Worm (Caenorhabditis elegans) whole organism, L2 larva: ENCODE measurements around the gene fbxa-202.

Experiments
- ama-1 ChIP-seq: fragments of 150-350 bp; optimal IDR thresholded peaks from 2 replicates; lab custom pipeline; 2018; ENCODE audit warnings: inconsistent platforms
- lin-11 ChIP-seq: fragments of 150-350 bp; sonication (generic microtip); optimal IDR thresholded peaks from 2 replicates; lab custom pipeline; 2014; ENCODE audit warnings: missing biosample characterization, missing genetic modification characterization, inconsistent platforms, mixed read lengths
- lin-39 ChIP-seq: fragments of 150-350 bp; optimal IDR thresholded peaks from 2 replicates; lab custom pipeline; 2014; ENCODE audit warnings: missing biosample characterization, missing genetic modification reagents, missing genetic modification characterization
- lsy-2 ChIP-seq, 2 experiments: fragments of 150-350 bp in 1 of 2; sonication (generic microtip) in 1 of 2; optimal IDR thresholded peaks; 2 replicates each; lab custom pipeline; 2014 to 2017; ENCODE audit warnings: missing biosample characterization in 2 of 2, missing genetic modification characterization in 2 of 2
- nhr-10 ChIP-seq: sonication (generic microtip); optimal IDR thresholded peaks from 2 replicates; lab custom pipeline; 2017; ENCODE audit warnings: missing biosample characterization, missing genetic modification characterization
- nhr-77 ChIP-seq: fragments of 150-350 bp; optimal IDR thresholded peaks from 2 replicates; lab custom pipeline; 2014; ENCODE audit warnings: missing biosample characterization, missing genetic modification characterization
- sma-9 ChIP-seq, 2 experiments: fragments of 150-350 bp in 1 of 2; sonication (generic microtip) in 1 of 2; optimal IDR thresholded peaks; 2 replicates each; lab custom pipeline; 2014 to 2016; ENCODE audit warnings: missing genetic modification characterization in 2 of 2, mild to moderate bottlenecking in 1 of 2, missing biosample characterization in 1 of 2, missing compliant biosample characterization in 1 of 2, missing genetic modification reagents in 1 of 2, moderate library complexity in 1 of 2
- snpc-4 ChIP-seq: fragments of 150-350 bp; optimal IDR thresholded peaks from 2 replicates; lab custom pipeline; 2014; ENCODE audit warnings: missing biosample characterization, missing genetic modification characterization
- unc-62 ChIP-seq: fragments of 150-350 bp; optimal IDR thresholded peaks from 2 replicates; lab custom pipeline; 2014; ENCODE audit warnings: missing biosample characterization, missing genetic modification reagents, missing genetic modification characterization
- ztf-11 ChIP-seq: sonication (generic microtip); optimal IDR thresholded peaks from 2 replicates; lab custom pipeline; 2017; ENCODE audit warnings: missing biosample characterization, missing genetic modification characterization

- no peak for TF ChIP-seq snpc-4 (tag; lab: Kevin White, UChicago)
- peak; percentile 19 for TF ChIP-seq sma-9 (GFP tag; optimal IDR thresholded peaks at IDR 0.05; lab: Kevin White, UChicago)
- TF ChIP-seq sma-9 (tag; optimal IDR thresholded peaks at IDR 0.05; lab: Kevin White, UChicago): no peak
- no peak for TF ChIP-seq lin-39
- TF ChIP-seq unc-62 (GFP tag; lab: Kevin White, UChicago): no peak
- TF ChIP-seq ama-1 (lab: Kevin White, UChicago): no peak
- no peak for TF ChIP-seq nhr-77 (tag; lab: Kevin White, UChicago)
- TF ChIP-seq ztf-11 (tag; lab: Kevin White, UChicago): no peak
- TF ChIP-seq lsy-2 (tag; optimal IDR thresholded peaks at IDR 0.05; lab: Kevin White, UChicago): no peak
- TF ChIP-seq lin-11 (tag; lab: Kevin White, UChicago): no peak
- TF ChIP-seq nhr-10 (tag; lab: Kevin White, UChicago): no peak
Observed at ce11 chrV:6355975-6356441, 28.9 kb downstream of the fbxa-202 start, which contains the start of gene bcl-11.
